Fruit fly (Drosophila melanogaster): Measurements from ENCODE around the gene CG14374.

- TF ChIP-seq wek (GFP tag; optimal IDR thresholded peaks at IDR 0.05), result peak; percentile 63
- TF ChIP-seq CG15073 (GFP tag; optimal IDR thresholded peaks at IDR 0.05), result no peak
- peak; percentile 12 for TF ChIP-seq CG34376 (GFP tag; optimal IDR thresholded peaks at IDR 0.05)
- TF ChIP-seq CG32532 (GFP tag; IDR thresholded peaks at IDR 0.05), result peak; percentile 75
- peak; percentile 21 for TF ChIP-seq B-H2 (GFP tag; optimal IDR thresholded peaks at IDR 0.05)
- no peak for TF ChIP-seq crol (GFP tag; IDR thresholded peaks at IDR 0.05)
Observed at dm6 chr3R:13433623-13434022, 36.7 kb upstream of the CG14374 start.

All from whole organism, embryonic.